Fruit fly (Drosophila melanogaster) whole organism, embryonic: Measurements from ENCODE around the gene Cpr23B.

ENCODE experiments used
- Adf1 ChIP-seq: fragments of 200-800 bp; sonication (Bioruptor generic); IDR thresholded peaks from 2 replicates; pipeline ENCODE4 v1.3.6; 2022; ENCODE audit warnings: missing biosample characterization, missing genetic modification characterization
- Aef1 ChIP-seq: fragments of 200-800 bp; sonication (Bioruptor generic); IDR thresholded peaks from 3 replicates; pipeline ENCODE4 v1.3.6; 2022; ENCODE audit warnings: missing biosample characterization, missing genetic modification characterization
- CG10147 ChIP-seq: fragments of 200-800 bp; sonication (Bioruptor generic); optimal IDR thresholded peaks from 2 replicates; lab custom pipeline; 2019; ENCODE audit warnings: missing biosample characterization, mild to moderate bottlenecking, missing genetic modification characterization, moderate library complexity
- CG10959 ChIP-seq: fragments of 200-800 bp; sonication (Bioruptor generic); IDR thresholded peaks from 2 replicates; pipeline ENCODE4 v1.3.6; 2022; ENCODE audit warnings: missing biosample characterization, missing genetic modification characterization
- CG11456 ChIP-seq: fragments of 200-800 bp; sonication (Bioruptor generic); IDR thresholded peaks from 3 replicates; pipeline ENCODE4 v1.3.6; 2022; ENCODE audit warnings: missing biosample characterization, missing genetic modification characterization
- CG12219 ChIP-seq: fragments of 200-800 bp; sonication (Bioruptor generic); optimal IDR thresholded peaks from 3 replicates; lab custom pipeline; 2018; ENCODE audit warnings: missing biosample characterization, mild to moderate bottlenecking, missing genetic modification characterization
- CG12236 ChIP-seq: fragments of 200-800 bp; sonication (Bioruptor generic); optimal IDR thresholded peaks from 2 replicates; lab custom pipeline; 2016; ENCODE audit warnings: missing biosample characterization, missing genetic modification characterization
- CG12659 ChIP-seq: fragments of 200-800 bp; sonication (Bioruptor generic); optimal IDR thresholded peaks from 3 replicates; lab custom pipeline; 2017; ENCODE audit warnings: mild to moderate bottlenecking, missing biosample characterization, missing genetic modification reagents, missing genetic modification characterization
- CG15514 ChIP-seq: fragments of 200-800 bp; sonication (Bioruptor generic); optimal IDR thresholded peaks from 3 replicates; lab custom pipeline; 2017; ENCODE audit warnings: missing biosample characterization, missing genetic modification characterization, mild to moderate bottlenecking, moderate library complexity, missing genetic modification reagents
- CG17361 ChIP-seq: fragments of 200-800 bp; sonication (Bioruptor generic); IDR thresholded peaks from 3 replicates; pipeline ENCODE4 v1.3.6; 2022; ENCODE audit warnings: missing biosample characterization, missing genetic modification characterization
- CG2116 ChIP-seq: fragments of 200-800 bp; sonication (Bioruptor generic); optimal IDR thresholded peaks from 3 replicates; lab custom pipeline; 2018; ENCODE audit warnings: missing biosample characterization, mild to moderate bottlenecking, missing genetic modification characterization
- CG3407 ChIP-seq: fragments of 200-800 bp; sonication (Bioruptor generic); optimal IDR thresholded peaks from 2 replicates; lab custom pipeline; 2018; ENCODE audit warnings: missing biosample characterization, mild to moderate bottlenecking, missing genetic modification characterization
- CG4282 ChIP-seq: fragments of 200-800 bp; sonication (Bioruptor generic); optimal IDR thresholded peaks from 2 replicates; lab custom pipeline; 2016; ENCODE audit warnings: missing biosample characterization, missing genetic modification characterization
- CG7839 ChIP-seq: fragments of 200-800 bp; sonication (Bioruptor generic); optimal IDR thresholded peaks from 3 replicates; lab custom pipeline; 2018; ENCODE audit warnings: missing biosample characterization, mild to moderate bottlenecking, missing genetic modification characterization, moderate library complexity
- CG8944 ChIP-seq: fragments of 200-800 bp; sonication (Bioruptor generic); optimal IDR thresholded peaks from 3 replicates; lab custom pipeline; 2016; ENCODE audit warnings: missing biosample characterization, missing genetic modification characterization
- CG9876 ChIP-seq: fragments of 200-800 bp; sonication (Bioruptor generic); optimal IDR thresholded peaks from 2 replicates; lab custom pipeline; 2016; ENCODE audit warnings: missing biosample characterization, missing genetic modification characterization
- Deaf1 ChIP-seq: fragments of 200-800 bp; optimal IDR thresholded peaks from 3 replicates; lab custom pipeline; 2019; ENCODE audit warnings: missing biosample characterization, mild to moderate bottlenecking, missing genetic modification characterization, moderate library complexity
- Dll ChIP-seq: fragments of 200-800 bp; sonication (Bioruptor generic); IDR thresholded peaks from 4 replicates; pipeline ENCODE4 v1.3.6; 2022; ENCODE audit warnings: missing biosample characterization, missing genetic modification characterization; ENCODE audit not compliant: partially characterized antibody
- Dref ChIP-seq: fragments of 200-800 bp; sonication (Bioruptor generic); IDR thresholded peaks from 2 replicates; pipeline ENCODE4 v1.3.6; 2022; ENCODE audit warnings: missing biosample characterization, missing genetic modification characterization
- H2.0 ChIP-seq: fragments of 200-800 bp; sonication (Bioruptor generic); IDR thresholded peaks from 2 replicates; pipeline ENCODE4 v1.3.6; 2022; ENCODE audit warnings: missing biosample characterization, missing genetic modification characterization
- Hand ChIP-seq: fragments of 200-800 bp; sonication (Bioruptor generic); optimal IDR thresholded peaks from 2 replicates; lab custom pipeline; 2017; ENCODE audit warnings: mild to moderate bottlenecking, missing biosample characterization, missing genetic modification reagents, missing genetic modification characterization
- Hmr ChIP-seq: fragments of 200-800 bp; sonication (Bioruptor generic); optimal IDR thresholded peaks from 3 replicates; lab custom pipeline; 2017; ENCODE audit warnings: mild to moderate bottlenecking, missing biosample characterization, missing genetic modification reagents, missing genetic modification characterization
- Lpt ChIP-seq: fragments of >200 bp; optimal IDR thresholded peaks from 2 replicates; lab custom pipeline; 2018; ENCODE audit warnings: missing biosample characterization, missing genetic modification characterization
- NK7.1 ChIP-seq: fragments of 200-800 bp; sonication (Bioruptor generic); optimal IDR thresholded peaks from 3 replicates; lab custom pipeline; 2016; ENCODE audit warnings: missing biosample characterization, missing genetic modification characterization
- NfI ChIP-seq: fragments of 200-800 bp; sonication (Bioruptor generic); optimal IDR thresholded peaks from 3 replicates; lab custom pipeline; 2018; ENCODE audit warnings: missing biosample characterization, mild to moderate bottlenecking, missing genetic modification characterization, moderate library complexity
- Rfx ChIP-seq: fragments of 200-800 bp; sonication (Bioruptor generic); IDR thresholded peaks from 2 replicates; pipeline ENCODE4 v1.3.6; 2022; ENCODE audit warnings: missing biosample characterization, missing genetic modification characterization
- Sox100B ChIP-seq: fragments of 200-800 bp; sonication (Bioruptor generic); optimal IDR thresholded peaks from 3 replicates; lab custom pipeline; 2018; ENCODE audit warnings: missing biosample characterization, mild to moderate bottlenecking, missing genetic modification characterization
- Ssrp ChIP-seq: fragments of 200-800 bp; sonication (Bioruptor generic); optimal IDR thresholded peaks from 2 replicates; lab custom pipeline; 2018; ENCODE audit warnings: missing biosample characterization, mild to moderate bottlenecking, missing genetic modification characterization, moderate library complexity
- TFAM ChIP-seq: fragments of 200-800 bp; sonication (Bioruptor generic); optimal IDR thresholded peaks from 2 replicates; lab custom pipeline; 2017; ENCODE audit warnings: missing biosample characterization, missing genetic modification characterization, inconsistent platforms
- btn ChIP-seq: fragments of 200-800 bp; sonication (Bioruptor generic); optimal IDR thresholded peaks from 2 replicates; lab custom pipeline; 2016; ENCODE audit warnings: missing biosample characterization, missing genetic modification characterization
- chinmo ChIP-seq: fragments of 200-800 bp; sonication (Bioruptor generic); IDR thresholded peaks from 4 replicates; pipeline ENCODE4 v1.3.6; 2022; ENCODE audit warnings: missing biosample characterization, missing genetic modification characterization; ENCODE audit not compliant: partially characterized antibody
- dimm ChIP-seq: fragments of 200-800 bp; sonication (Bioruptor generic); IDR thresholded peaks from 2 replicates; pipeline ENCODE4 v1.3.6; 2022; ENCODE audit warnings: missing biosample characterization, missing genetic modification characterization
- dmrt11E ChIP-seq: fragments of 200-800 bp; sonication (Bioruptor generic); optimal IDR thresholded peaks from 3 replicates; lab custom pipeline; 2018; ENCODE audit warnings: missing biosample characterization, mild to moderate bottlenecking, missing genetic modification characterization, moderate library complexity
- fu2 ChIP-seq: fragments of 200-800 bp; sonication (Bioruptor generic); optimal IDR thresholded peaks from 2 replicates; lab custom pipeline; 2016; ENCODE audit warnings: missing biosample characterization, missing genetic modification characterization
- gcm ChIP-seq: fragments of 200-800 bp; sonication (Bioruptor generic); optimal IDR thresholded peaks from 2 replicates; lab custom pipeline; 2019; ENCODE audit warnings: missing biosample characterization, mild to moderate bottlenecking, missing genetic modification characterization, moderate library complexity
- gcm2 ChIP-seq: fragments of 200-800 bp; sonication (Bioruptor generic); optimal IDR thresholded peaks from 2 replicates; lab custom pipeline; 2016; ENCODE audit warnings: missing biosample characterization, missing genetic modification characterization
- gfzf ChIP-seq: fragments of 200-800 bp; sonication (Bioruptor generic); optimal IDR thresholded peaks from 2 replicates; lab custom pipeline; 2016; ENCODE audit warnings: missing biosample characterization, mild to moderate bottlenecking, missing genetic modification characterization, moderate library complexity
- gro ChIP-seq: fragments of 200-800 bp; sonication (Bioruptor generic); optimal IDR thresholded peaks from 2 replicates; lab custom pipeline; 2016; ENCODE audit warnings: missing biosample characterization, missing genetic modification characterization
- her ChIP-seq: fragments of 200-800 bp; sonication (Bioruptor generic); optimal IDR thresholded peaks from 2 replicates; lab custom pipeline; 2016; ENCODE audit warnings: missing biosample characterization, missing genetic modification characterization
- insv ChIP-seq, 2 experiments: fragments of 200-800 bp; sonication (Bioruptor generic); optimal IDR thresholded peaks; 3 replicates each; lab custom pipeline; 2016 to 2018; ENCODE audit warnings: missing biosample characterization in 2 of 2, missing genetic modification characterization in 2 of 2
- jumu ChIP-seq: fragments of 200-800 bp; sonication (Bioruptor generic); optimal IDR thresholded peaks from 3 replicates; lab custom pipeline; 2016; ENCODE audit warnings: missing biosample characterization, missing genetic modification characterization
- nerfin-2 ChIP-seq: fragments of 200-800 bp; sonication (Bioruptor generic); IDR thresholded peaks from 2 replicates; pipeline ENCODE4 v1.3.6; 2022; ENCODE audit warnings: missing biosample characterization, missing genetic modification characterization; ENCODE audit not compliant: partially characterized antibody
- nmo ChIP-seq: fragments of 200-800 bp; sonication (Bioruptor generic); optimal IDR thresholded peaks from 2 replicates; lab custom pipeline; 2018; ENCODE audit warnings: missing biosample characterization, mild to moderate bottlenecking, missing genetic modification characterization, moderate library complexity
- org-1 ChIP-seq: fragments of 200-800 bp; sonication (Bioruptor generic); optimal IDR thresholded peaks from 2 replicates; lab custom pipeline; 2017; ENCODE audit warnings: missing biosample characterization, missing genetic modification characterization
- pfk ChIP-seq: fragments of 200-800 bp; sonication (Bioruptor generic); optimal IDR thresholded peaks from 2 replicates; lab custom pipeline; 2018; ENCODE audit warnings: missing biosample characterization, mild to moderate bottlenecking, missing genetic modification characterization, moderate library complexity
- pros ChIP-seq: fragments of 200-800 bp; sonication (Bioruptor generic); optimal IDR thresholded peaks from 3 replicates; lab custom pipeline; 2019; ENCODE audit warnings: missing biosample characterization, mild to moderate bottlenecking, missing genetic modification characterization, moderate library complexity
- sens-2 ChIP-seq: fragments of 200-800 bp; sonication (Bioruptor generic); IDR thresholded peaks from 2 replicates; pipeline ENCODE4 v1.3.6; 2022; ENCODE audit warnings: missing biosample characterization, missing genetic modification characterization
- sr ChIP-seq: fragments of 200-800 bp; sonication (Bioruptor generic); IDR thresholded peaks from 3 replicates; pipeline ENCODE4 v1.3.6; 2022; ENCODE audit warnings: missing biosample characterization, missing genetic modification characterization
- toy ChIP-seq: fragments of 200-800 bp; sonication (Bioruptor generic); IDR thresholded peaks from 2 replicates; pipeline ENCODE4 v1.3.6; 2022; ENCODE audit warnings: missing biosample characterization, missing genetic modification characterization
- tx ChIP-seq: fragments of 200-800 bp; sonication (Bioruptor generic); optimal IDR thresholded peaks from 2 replicates; lab custom pipeline; 2016; ENCODE audit warnings: missing biosample characterization, missing genetic modification characterization

Gene Cpr23B

dm6 chr2L:2861140-2861884 is 23.1 kb downstream of the Cpr23B start:
- TF ChIP-seq CG2116 (GFP tag; lab: Kevin White, UChicago): no peak
- no peak for TF ChIP-seq Ssrp (tag; lab: Kevin White, UChicago)
- TF ChIP-seq NK7.1 (GFP tag; lab: Kevin White, UChicago): no peak
- no peak for TF ChIP-seq CG3407 (GFP tag; lab: Kevin White, UChicago)
- TF ChIP-seq CG10959 (GFP tag; lab: Robert Waterston, UW): no peak
- TF ChIP-seq org-1 (GFP tag; lab: Kevin White, UChicago): no peak
- TF ChIP-seq fu2 (GFP tag; lab: Kevin White, UChicago): no peak
- TF ChIP-seq sens-2 (GFP tag; lab: Robert Waterston, UW): 0 out of 2 replicates have a peak, but pooled peaks have one; percentile 4
- no peak for TF ChIP-seq CG4282
- no peak for TF ChIP-seq CG12659
- TF ChIP-seq jumu (GFP tag; lab: Kevin White, UChicago): no peak
- TF ChIP-seq gfzf (GFP tag; lab: Kevin White, UChicago): no peak
- no peak for TF ChIP-seq Rfx (GFP tag; lab: Robert Waterston, UW)
- no peak for TF ChIP-seq pros (GFP tag; lab: Kevin White, UChicago)
- peak; percentile 18; the same call in 1 of the 2 replicates for TF ChIP-seq Adf1 (GFP tag; lab: Robert Waterston, UW)
- TF ChIP-seq pfk (GFP tag; lab: Kevin White, UChicago): peak; percentile 22
- peak; percentile 23 for TF ChIP-seq Hmr (GFP tag; lab: Kevin White, UChicago)
- TF ChIP-seq Aef1 (GFP tag; lab: Robert Waterston, UW): no peak
- no peak for TF ChIP-seq dimm
- TF ChIP-seq CG8944 (GFP tag; lab: Kevin White, UChicago): no peak
- TF ChIP-seq tx (GFP tag; lab: Kevin White, UChicago): no peak
- TF ChIP-seq Hand (GFP tag; lab: Kevin White, UChicago): no peak
- TF ChIP-seq nerfin-2 (GFP tag; lab: Robert Waterston, UW): no peak
- TF ChIP-seq CG15514 (GFP tag; lab: Kevin White, UChicago): no peak
- no peak for TF ChIP-seq TFAM (GFP tag; lab: Kevin White, UChicago)
- no peak for TF ChIP-seq CG12236 (GFP tag; lab: Kevin White, UChicago)
- no peak for TF ChIP-seq CG10147
- TF ChIP-seq NfI (GFP tag; lab: Kevin White, UChicago): no peak
- no peak for TF ChIP-seq toy (GFP tag; lab: Robert Waterston, UW)
- no peak for TF ChIP-seq CG17361 (GFP tag; lab: Robert Waterston, UW)
- TF ChIP-seq Deaf1 (tag; lab: Kevin White, UChicago): no peak
- TF ChIP-seq btn (GFP tag; lab: Kevin White, UChicago): no peak
- TF ChIP-seq Sox100B: no peak
- TF ChIP-seq sr (GFP tag; lab: Robert Waterston, UW): no peak
- no peak for TF ChIP-seq Dref (GFP tag; lab: Robert Waterston, UW)
- TF ChIP-seq CG9876 (GFP tag; lab: Kevin White, UChicago): no peak
- TF ChIP-seq Dll: peak; percentile 36; the same call in 1 of the 4 replicates
- peak; percentile 4 for TF ChIP-seq CG12219 (GFP tag; lab: Kevin White, UChicago)
- TF ChIP-seq CG7839 (tag; lab: Kevin White, UChicago): no peak
- no peak for TF ChIP-seq dmrt11E
- TF ChIP-seq nmo (GFP tag; lab: Kevin White, UChicago): no peak
- no peak for TF ChIP-seq Lpt
- peak; percentile 91; the same call in 3 of the 4 replicates for TF ChIP-seq chinmo
- TF ChIP-seq H2.0: no peak
- no peak for TF ChIP-seq insv (GFP tag; optimal IDR thresholded peaks at IDR 0.05; lab: Kevin White, UChicago)
- no peak for TF ChIP-seq gro (GFP tag; lab: Kevin White, UChicago)
- TF ChIP-seq gcm: peak; percentile 29
- TF ChIP-seq gcm2 (GFP tag; lab: Kevin White, UChicago): no peak
- no peak for TF ChIP-seq CG11456 (GFP tag; lab: Robert Waterston, UW)
- TF ChIP-seq her (GFP tag; lab: Kevin White, UChicago): no peak
